Worm (Caenorhabditis elegans): ENCODE data around the gene T08G3.11.

ce11 chrV:16487474-16487873 is 8.3 kb upstream of the T08G3.11 start, which contains the start of gene Y32B12A.5:
- TF ChIP-seq ama-1 (optimal IDR thresholded peaks at IDR 0.05) (no peak), ceh-13 (GFP tag; optimal IDR thresholded peaks at IDR 0.05) (no peak), ceh-36 (tag; optimal IDR thresholded peaks at IDR 0.05) (no peak), ets-7 (tag; optimal IDR thresholded peaks at IDR 0.05) (no peak), aly-1 (tag; optimal IDR thresholded peaks at IDR 0.05) (no peak), hmbx-1 (tag; optimal IDR thresholded peaks at IDR 0.05) (no peak), sea-1 (GFP tag; conservative IDR thresholded peaks at IDR 0.05) (no peak), flt-1 (GFP tag; IDR thresholded peaks at IDR 0.05) (no peak), hmg-4 (GFP tag; optimal IDR thresholded peaks at IDR 0.05) (no peak), scrt-1 (GFP tag; IDR thresholded peaks at IDR 0.05) (no peak), B0310.2 (tag; optimal IDR thresholded peaks at IDR 0.05) (no peak)
